Fruit fly (Drosophila melanogaster): Measurements from ENCODE around the gene alpha-Est5.

Gene alpha-Est5

DNA sequence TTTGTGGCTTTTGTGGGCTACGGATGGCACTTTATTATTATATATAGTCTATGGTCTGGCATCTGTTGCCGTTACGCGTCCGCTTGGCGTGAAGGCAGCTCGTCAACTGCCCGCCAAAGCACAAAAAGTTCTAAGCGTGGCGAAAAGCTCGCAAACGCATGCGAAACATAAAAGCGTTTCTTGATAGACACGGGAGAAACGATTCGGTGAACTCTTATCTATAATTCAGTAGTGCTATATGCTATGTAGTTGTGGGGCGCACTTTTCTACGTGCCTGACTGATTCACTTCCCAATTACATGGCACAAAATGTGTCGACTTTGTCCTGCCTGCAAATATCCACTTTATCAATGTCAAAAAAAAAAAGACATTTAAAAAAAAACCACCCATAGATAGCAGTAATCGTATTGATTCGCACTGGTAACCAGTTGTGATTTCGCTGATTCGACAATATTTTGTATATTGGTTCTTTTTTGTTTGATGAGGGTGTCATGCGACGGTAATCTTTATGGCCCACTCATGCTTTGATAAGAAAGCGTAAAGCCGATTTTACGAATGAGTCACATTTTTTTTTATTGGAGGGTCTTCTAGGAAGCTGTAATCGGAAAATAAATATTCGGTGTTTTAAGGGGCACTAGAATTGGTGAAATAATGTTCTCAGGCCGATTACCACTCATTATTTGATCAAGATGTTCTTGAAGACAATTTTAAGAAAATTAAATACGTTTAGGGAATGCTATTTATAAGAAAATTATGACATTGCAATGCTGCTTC lies 31.0 kb downstream of the alpha-Est5 start, which contains the start of gene alpha-Est9 (continued):
- TF ChIP-seq C15 (GFP tag; IDR thresholded peaks at IDR 0.05): no peak
- TF ChIP-seq Drgx (GFP tag; IDR thresholded peaks at IDR 0.05): no peak
- TF ChIP-seq HmgD (GFP tag; optimal IDR thresholded peaks at IDR 0.05): no peak
- no peak for TF ChIP-seq pan (optimal IDR thresholded peaks at IDR 0.05)
- peak in 1 of 2 experiments; percentile 4 for TF ChIP-seq pan (GFP tag; optimal IDR thresholded peaks at IDR 0.05 in 1 of 2, IDR thresholded peaks at IDR 0.05 in 1 of 2)
- no peak for TF ChIP-seq Atf-2 (GFP tag; optimal IDR thresholded peaks at IDR 0.05)
- TF ChIP-seq mld (GFP tag; IDR thresholded peaks at IDR 0.05; ENCODE audit: partially characterized antibody): no peak
- no peak for TF ChIP-seq gt (GFP tag; IDR thresholded peaks at IDR 0.05)
- TF ChIP-seq CG18262 (tag; optimal IDR thresholded peaks at IDR 0.05): no peak
- no peak for TF ChIP-seq Sox102F (GFP tag; optimal IDR thresholded peaks at IDR 0.05)
- TF ChIP-seq sc (optimal IDR thresholded peaks at IDR 0.05): no peak
- TF ChIP-seq sc (GFP tag; optimal IDR thresholded peaks at IDR 0.05): no peak
- TF ChIP-seq aop (GFP tag; IDR thresholded peaks at IDR 0.05): no peak
- TF ChIP-seq CG1603 (tag; optimal IDR thresholded peaks at IDR 0.05): no peak
- peak; percentile 50 for TF ChIP-seq abd-A (tag; optimal IDR thresholded peaks at IDR 0.05)
- no peak for TF ChIP-seq Lpt (GFP tag; optimal IDR thresholded peaks at IDR 0.05)
- TF ChIP-seq Kr (GFP tag; optimal IDR thresholded peaks at IDR 0.05): no peak
- TF ChIP-seq CG17361 (GFP tag; IDR thresholded peaks at IDR 0.05): no peak
- TF ChIP-seq CG18599 (GFP tag; optimal IDR thresholded peaks at IDR 0.05): peak; percentile 30
- no peak for TF ChIP-seq CG6689 (GFP tag; IDR thresholded peaks at IDR 0.05)
- peak; percentile 73 for TF ChIP-seq rib (GFP tag; IDR thresholded peaks at IDR 0.05)
- TF ChIP-seq Meics (GFP tag; optimal IDR thresholded peaks at IDR 0.05): peak; percentile 29
- peak; percentile 11 for TF ChIP-seq grau (tag; optimal IDR thresholded peaks at IDR 0.05)
- no peak for TF ChIP-seq fu2 (GFP tag; optimal IDR thresholded peaks at IDR 0.05)
- TF ChIP-seq CG3838 (GFP tag; optimal IDR thresholded peaks at IDR 0.05): no peak
- no peak for TF ChIP-seq CG33557 (GFP tag; optimal IDR thresholded peaks at IDR 0.05)
- peak; percentile 77 for TF ChIP-seq lab (GFP tag; optimal IDR thresholded peaks at IDR 0.05)
- no peak for TF ChIP-seq ab (GFP tag; optimal IDR thresholded peaks at IDR 0.05)
- TF ChIP-seq CG9817 (tag; optimal IDR thresholded peaks at IDR 0.05): peak; percentile 1
- peak; percentile 70 for TF ChIP-seq cwo (GFP tag; optimal IDR thresholded peaks at IDR 0.05)
- TF ChIP-seq CG4730 (GFP tag; IDR thresholded peaks at IDR 0.05): no peak
- no peak for TF ChIP-seq ac (GFP tag; optimal IDR thresholded peaks at IDR 0.05)
- no peak for TF ChIP-seq CG14667 (GFP tag; IDR thresholded peaks at IDR 0.05)
- peak; percentile 65 for TF ChIP-seq grn (GFP tag; optimal IDR thresholded peaks at IDR 0.05)
- TF ChIP-seq vvl (GFP tag; IDR thresholded peaks at IDR 0.05): no peak
- TF ChIP-seq Hmr (GFP tag; optimal IDR thresholded peaks at IDR 0.05): peak; percentile 52
- TF ChIP-seq CG32767 (GFP tag; IDR thresholded peaks at IDR 0.05): no peak
- no peak for TF ChIP-seq kni (GFP tag; optimal IDR thresholded peaks at IDR 0.05)
- TF ChIP-seq CG10565 (GFP tag; optimal IDR thresholded peaks at IDR 0.05): no peak
- no peak for TF ChIP-seq CG30020 (tag; optimal IDR thresholded peaks at IDR 0.05)
- peak; percentile 87; the same call in 3 of the 4 replicates for TF ChIP-seq chinmo (GFP tag; IDR thresholded peaks at IDR 0.05; ENCODE audit: partially characterized antibody)
- TF ChIP-seq repo (GFP tag; optimal IDR thresholded peaks at IDR 0.05): no peak
- TF ChIP-seq ham (GFP tag; IDR thresholded peaks at IDR 0.05): no peak
- peak; percentile 38 for TF ChIP-seq sd (tag; optimal IDR thresholded peaks at IDR 0.05)
- peak; percentile 25 for TF ChIP-seq lbe (GFP tag; optimal IDR thresholded peaks at IDR 0.05)
- TF ChIP-seq zen (tag; optimal IDR thresholded peaks at IDR 0.05): no peak
- no peak for TF ChIP-seq Vsx1 (GFP tag; optimal IDR thresholded peaks at IDR 0.05)
- TF ChIP-seq Pdp1 (GFP tag; optimal IDR thresholded peaks at IDR 0.05): peak in 1 of 2 experiments; percentile 38
- no peak for TF ChIP-seq luna (GFP tag; optimal IDR thresholded peaks at IDR 0.05)
- TF ChIP-seq CG13894 (tag; optimal IDR thresholded peaks at IDR 0.05): peak; percentile 95
